Worm (Caenorhabditis elegans) whole organism, midembryonic: ENCODE measurements around the gene M142.5.

Source experiments
- T22C8.4 ChIP-seq: fragments of 200-800 bp; sonication (Bioruptor generic); IDR thresholded peaks from 2 replicates; pipeline ENCODE4 v1.3.6; 2022; ENCODE audit warnings: missing genetic modification characterization, missing compliant biosample characterization
- cog-1 ChIP-seq: sonication (generic microtip); optimal IDR thresholded peaks from 2 replicates; lab custom pipeline; 2016; ENCODE audit warnings: missing genetic modification characterization, missing compliant biosample characterization
- flt-1 ChIP-seq: fragments of 200-800 bp; sonication (Bioruptor generic); IDR thresholded peaks from 2 replicates; pipeline ENCODE4 v1.3.6; 2022; ENCODE audit warnings: missing genetic modification characterization, missing compliant biosample characterization
- klf-2 ChIP-seq: fragments of 200-800 bp; sonication (Bioruptor generic); conservative IDR thresholded peaks from 2 replicates; pipeline ENCODE4 v1.3.6; 2022; ENCODE audit warnings: missing genetic modification reagents, missing genetic modification characterization, missing compliant biosample characterization
- med-1 ChIP-seq: sonication (generic microtip); optimal IDR thresholded peaks from 2 replicates; lab custom pipeline; 2017; ENCODE audit warnings: missing genetic modification characterization, mild to moderate bottlenecking, missing compliant biosample characterization, antibody characterized with exemption, missing genetic modification reagents; ENCODE audit not compliant: insufficient read depth
- ref-1 ChIP-seq: fragments of 200-800 bp; sonication (Bioruptor generic); conservative IDR thresholded peaks from 2 replicates; pipeline ENCODE4 v1.3.6; 2022; ENCODE audit warnings: missing genetic modification reagents, missing genetic modification characterization, missing compliant biosample characterization
- tab-1 ChIP-seq: fragments of 200-800 bp; sonication (Bioruptor generic); IDR thresholded peaks from 2 replicates; pipeline ENCODE4 v1.3.6; 2022; ENCODE audit warnings: missing genetic modification characterization, missing compliant biosample characterization
- ztf-23 ChIP-seq: fragments of 200-800 bp; sonication (Bioruptor generic); IDR thresholded peaks from 2 replicates; pipeline ENCODE4 v1.3.6; 2022; ENCODE audit warnings: missing genetic modification reagents, missing genetic modification characterization, missing compliant biosample characterization
- ztf-29 ChIP-seq: fragments of 200-800 bp; sonication (Bioruptor generic); IDR thresholded peaks from 2 replicates; pipeline ENCODE4 v1.3.6; 2022; ENCODE audit warnings: missing genetic modification reagents, missing genetic modification characterization, missing compliant biosample characterization

The M142.5 gene

ce11 chrIII:10930850-10931249 is at the start of gene M142.5:
M142.5 (plus strand) TSS chrIII:10931201.
- TF ChIP-seq T22C8.4 (GFP tag; lab: Robert Waterston, UW) (no peak), flt-1 (GFP tag; lab: Robert Waterston, UW) (no peak), tab-1 (GFP tag; lab: Robert Waterston, UW) (no peak), cog-1 (tag; lab: Kevin White, UChicago) (no peak), klf-2 (GFP tag; lab: Robert Waterston, UW) (no peak), ref-1 (GFP tag; lab: Robert Waterston, UW) (no peak), med-1 (GFP tag; lab: Kevin White, UChicago) (no peak), ztf-23 (GFP tag; lab: Robert Waterston, UW) (no peak), ztf-29 (GFP tag; lab: Robert Waterston, UW) (no peak)

ce11 chrIII:10881462-10881861 is 49.5 kb upstream of the M142.5 start, which contains the start of gene athp-1:
athp-1 (plus strand) TSS chrIII:10881766.
- TF ChIP-seq klf-2 (GFP tag; lab: Robert Waterston, UW) (no peak), flt-1 (GFP tag; lab: Robert Waterston, UW) (no peak), tab-1 (GFP tag; lab: Robert Waterston, UW) (no peak), T22C8.4 (GFP tag; lab: Robert Waterston, UW) (no peak), med-1 (GFP tag; lab: Kevin White, UChicago) (no peak), cog-1 (tag; lab: Kevin White, UChicago) (no peak), ztf-23 (GFP tag; lab: Robert Waterston, UW) (no peak), ref-1 (GFP tag; lab: Robert Waterston, UW) (no peak), ztf-29 (GFP tag; lab: Robert Waterston, UW) (no peak)

- TF ChIP-seq cog-1 (tag; lab: Kevin White, UChicago) (no peak), T22C8.4 (GFP tag; lab: Robert Waterston, UW) (no peak), ztf-23 (GFP tag; lab: Robert Waterston, UW) (no peak), ref-1 (GFP tag; lab: Robert Waterston, UW) (no peak), ztf-29 (GFP tag; lab: Robert Waterston, UW) (no peak), klf-2 (GFP tag; lab: Robert Waterston, UW) (no peak), flt-1 (GFP tag; lab: Robert Waterston, UW) (no peak), med-1 (GFP tag; lab: Kevin White, UChicago) (no peak), tab-1 (GFP tag; lab: Robert Waterston, UW) (no peak)
Measured at ce11 chrIII:10881996-10882395, 49.0 kb upstream of the M142.5 start.

- TF ChIP-seq ztf-29 (GFP tag; lab: Robert Waterston, UW) = no peak
- TF ChIP-seq cog-1 (tag; lab: Kevin White, UChicago) = no peak
- no peak for TF ChIP-seq flt-1 (GFP tag; lab: Robert Waterston, UW)
- TF ChIP-seq med-1 (GFP tag; lab: Kevin White, UChicago) = no peak
- no peak for TF ChIP-seq ref-1 (GFP tag; lab: Robert Waterston, UW)
- no peak for TF ChIP-seq tab-1 (GFP tag; lab: Robert Waterston, UW)
Measured at ce11 chrIII:10888824-10889223, 42.2 kb upstream of the M142.5 start.

ce11 chrIII:10894220-10894619 is 36.8 kb upstream of the M142.5 start, which contains the start of gene fbxb-87:
fbxb-87 (plus strand) TSS chrIII:10894520.
- TF ChIP-seq cog-1 (tag; lab: Kevin White, UChicago) (no peak), tab-1 (GFP tag; lab: Robert Waterston, UW) (no peak), med-1 (GFP tag; lab: Kevin White, UChicago) (no peak), ref-1 (GFP tag; lab: Robert Waterston, UW) (no peak)

ce11 chrIII:10895817-10896413 is 35.1 kb upstream of the M142.5 start, which contains the start of gene com-1:
com-1 (plus strand) TSS chrIII:10896363.
- TF ChIP-seq flt-1 (GFP tag; lab: Robert Waterston, UW) = no peak
- no peak for TF ChIP-seq tab-1 (GFP tag; lab: Robert Waterston, UW)
- TF ChIP-seq med-1 (GFP tag; lab: Kevin White, UChicago) = no peak
- TF ChIP-seq cog-1 (tag; lab: Kevin White, UChicago) = no peak
- TF ChIP-seq T22C8.4 (GFP tag; lab: Robert Waterston, UW) = no peak
- no peak for TF ChIP-seq ztf-29 (GFP tag; lab: Robert Waterston, UW)
- no peak for TF ChIP-seq klf-2 (GFP tag; lab: Robert Waterston, UW)
- no peak for TF ChIP-seq ref-1 (GFP tag; lab: Robert Waterston, UW)
- TF ChIP-seq ztf-23 (GFP tag; lab: Robert Waterston, UW) = no peak

- TF ChIP-seq T22C8.4 (GFP tag; lab: Robert Waterston, UW) (no peak), flt-1 (GFP tag; lab: Robert Waterston, UW) (no peak), cog-1 (tag; lab: Kevin White, UChicago) (no peak), ztf-29 (GFP tag; lab: Robert Waterston, UW) (no peak), ztf-23 (GFP tag; lab: Robert Waterston, UW) (no peak), klf-2 (GFP tag; lab: Robert Waterston, UW) (no peak), tab-1 (GFP tag; lab: Robert Waterston, UW) (no peak), ref-1 (GFP tag; lab: Robert Waterston, UW) (no peak), med-1 (GFP tag; lab: Kevin White, UChicago) (no peak)
Measured at ce11 chrIII:10902341-10902740, 28.7 kb upstream of the M142.5 start, which contains the start of gene unc-119. unc-119 (plus strand) TSS chrIII:10902641.

ce11 chrIII:10903009-10903609 is 27.9 kb upstream of the M142.5 start:
- TF ChIP-seq med-1 (GFP tag; lab: Kevin White, UChicago) (no peak), T22C8.4 (GFP tag; lab: Robert Waterston, UW) (no peak), ztf-29 (GFP tag; lab: Robert Waterston, UW) (no peak), cog-1 (tag; lab: Kevin White, UChicago) (no peak), klf-2 (GFP tag; lab: Robert Waterston, UW) (no peak), flt-1 (GFP tag; lab: Robert Waterston, UW) (no peak), ref-1 (GFP tag; lab: Robert Waterston, UW) (no peak), tab-1 (GFP tag; lab: Robert Waterston, UW) (no peak), ztf-23 (GFP tag; lab: Robert Waterston, UW) (no peak)
